Worm (Caenorhabditis elegans) whole organism, L2 larva: ENCODE measurements around the gene F54E2.9.

ENCODE experiments used
- Y55F3AM.14 ChIP-seq: fragments of 200-800 bp; sonication (Bioruptor generic); optimal IDR thresholded peaks from 2 replicates; lab custom pipeline; 2018; ENCODE audit warnings: mild to moderate bottlenecking, missing genetic modification characterization, missing compliant biosample characterization
- blmp-1 ChIP-seq: sonication (generic microtip); optimal IDR thresholded peaks from 2 replicates; lab custom pipeline; 2017; ENCODE audit warnings: missing genetic modification characterization, mild to moderate bottlenecking, missing compliant biosample characterization, antibody characterized with exemption, moderate library complexity; ENCODE audit not compliant: insufficient read depth
- dmd-4 ChIP-seq: sonication (generic microtip); optimal IDR thresholded peaks from 2 replicates; lab custom pipeline; 2017; ENCODE audit warnings: missing biosample characterization, missing genetic modification characterization
- fos-1 ChIP-seq: fragments of 150-350 bp; optimal IDR thresholded peaks from 2 replicates; lab custom pipeline; 2014; ENCODE audit warnings: missing biosample characterization, missing genetic modification characterization
- lin-39 ChIP-seq: fragments of 150-350 bp; optimal IDR thresholded peaks from 2 replicates; lab custom pipeline; 2014; ENCODE audit warnings: missing biosample characterization, missing genetic modification reagents, missing genetic modification characterization
- nhr-129 ChIP-seq: fragments of 150-350 bp; optimal IDR thresholded peaks from 2 replicates; lab custom pipeline; 2014; ENCODE audit warnings: missing biosample characterization, missing genetic modification characterization
- sem-4 ChIP-seq: fragments of 150-350 bp; optimal IDR thresholded peaks from 2 replicates; lab custom pipeline; 2014; ENCODE audit warnings: missing biosample characterization, missing genetic modification reagents, missing genetic modification characterization
- unc-39 ChIP-seq: fragments of 150-350 bp; optimal IDR thresholded peaks from 2 replicates; lab custom pipeline; 2014; ENCODE audit warnings: missing biosample characterization, missing genetic modification characterization
- ztf-4 ChIP-seq: fragments of 150-350 bp; optimal IDR thresholded peaks from 2 replicates; lab custom pipeline; 2014; ENCODE audit warnings: missing biosample characterization, missing genetic modification characterization

F54E2.9 gene

DNA sequence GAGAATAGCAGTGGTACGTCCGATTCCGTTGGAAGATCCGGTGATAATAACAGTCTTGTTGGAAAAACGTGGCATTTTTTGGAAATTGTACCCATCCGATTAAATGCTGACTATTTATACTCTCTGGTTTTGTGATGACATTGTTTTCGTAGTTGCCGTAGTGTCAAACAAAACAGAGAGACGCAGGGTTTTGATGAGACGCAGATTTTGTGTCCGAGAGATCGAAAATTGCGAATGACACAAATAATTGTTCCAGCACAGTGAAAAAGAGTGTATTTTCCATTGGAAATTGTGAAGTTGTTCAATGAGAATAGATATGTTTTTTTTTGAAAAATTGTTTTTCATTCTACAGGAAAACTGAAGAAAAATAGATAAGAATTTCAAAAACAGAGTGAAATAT, 50.7 kb downstream of the F54E2.9 start, which contains the start of gene R05D8.7:
Gene R05D8.7, minus strand, starts transcription at position 104 of the 400 bp plus-strand sequence.
- TF ChIP-seq dmd-4, result no peak
- TF ChIP-seq fos-1 (tag; lab: Kevin White, UChicago), result no peak
- TF ChIP-seq nhr-129, result no peak
- no peak for TF ChIP-seq lin-39
- no peak for TF ChIP-seq blmp-1
- TF ChIP-seq unc-39 (tag; lab: Kevin White, UChicago), result no peak
- TF ChIP-seq ztf-4, result no peak
- TF ChIP-seq sem-4 (tag; lab: Kevin White, UChicago), result no peak
- TF ChIP-seq Y55F3AM.14 (GFP tag; lab: Kevin White, UChicago), result no peak
